Fruit fly (Drosophila melanogaster) whole organism, embryonic: ENCODE measurements around the gene Mrgn1.
A peak's percentile ranks its signal among the peaks of the same experiment; 100 is the strongest.

Source experiments
- CG10147 ChIP-seq: fragments of 200-800 bp; sonication (Bioruptor generic); optimal IDR thresholded peaks from 2 replicates; lab custom pipeline; 2019; ENCODE audit warnings: missing biosample characterization, mild to moderate bottlenecking, missing genetic modification characterization, moderate library complexity
- CG10462 ChIP-seq: fragments of 200-800 bp; sonication (Bioruptor generic); optimal IDR thresholded peaks from 2 replicates; lab custom pipeline; 2016; ENCODE audit warnings: missing biosample characterization, missing genetic modification characterization
- CG10979 ChIP-seq: fragments of 200-800 bp; sonication (Bioruptor generic); optimal IDR thresholded peaks from 2 replicates; lab custom pipeline; 2018; ENCODE audit warnings: missing biosample characterization, mild to moderate bottlenecking, missing genetic modification characterization, moderate library complexity
- CG11085 ChIP-seq: fragments of 200-800 bp; sonication (Bioruptor generic); IDR thresholded peaks from 2 replicates; pipeline ENCODE4 v1.3.6; 2022; ENCODE audit warnings: missing biosample characterization, missing genetic modification characterization
- CG12219 ChIP-seq: fragments of 200-800 bp; sonication (Bioruptor generic); optimal IDR thresholded peaks from 3 replicates; lab custom pipeline; 2018; ENCODE audit warnings: missing biosample characterization, mild to moderate bottlenecking, missing genetic modification characterization
- CG12744 ChIP-seq: fragments of 200-800 bp; sonication (Bioruptor generic); optimal IDR thresholded peaks from 2 replicates; lab custom pipeline; 2016; ENCODE audit warnings: missing biosample characterization, missing genetic modification characterization
- CG13424 ChIP-seq: fragments of 200-800 bp; sonication (Bioruptor generic); optimal IDR thresholded peaks from 2 replicates; lab custom pipeline; 2019; ENCODE audit warnings: missing biosample characterization, mild to moderate bottlenecking, missing genetic modification characterization, moderate library complexity
- CG14667 ChIP-seq: fragments of 200-800 bp; sonication (Bioruptor generic); IDR thresholded peaks from 2 replicates; pipeline ENCODE4 v1.3.6; 2022; ENCODE audit warnings: missing biosample characterization, missing genetic modification characterization
- CG17328 ChIP-seq: fragments of 200-800 bp; sonication (Bioruptor generic); IDR thresholded peaks from 2 replicates; pipeline ENCODE4 v1.3.6; 2022; ENCODE audit warnings: missing biosample characterization, missing genetic modification characterization
- CG17912 ChIP-seq: fragments of 200-800 bp; sonication (Bioruptor generic); optimal IDR thresholded peaks from 2 replicates; lab custom pipeline; 2018; ENCODE audit warnings: missing biosample characterization, mild to moderate bottlenecking, missing genetic modification characterization
- CG18476 ChIP-seq: fragments of 200-800 bp; sonication (Bioruptor generic); optimal IDR thresholded peaks from 2 replicates; lab custom pipeline; 2016; ENCODE audit warnings: missing biosample characterization, mild to moderate bottlenecking, missing genetic modification characterization
- CG30020 ChIP-seq: fragments of 200-800 bp; optimal IDR thresholded peaks from 2 replicates; lab custom pipeline; 2019; ENCODE audit warnings: missing biosample characterization, mild to moderate bottlenecking, missing genetic modification characterization, moderate library complexity
- CG3065 ChIP-seq: fragments of 200-800 bp; sonication (Bioruptor generic); optimal IDR thresholded peaks from 2 replicates; lab custom pipeline; 2016; ENCODE audit warnings: missing biosample characterization, missing genetic modification characterization
- CG3726 ChIP-seq: fragments of 200-800 bp; sonication (Bioruptor generic); IDR thresholded peaks from 3 replicates; pipeline ENCODE4, ENCODE4 v1.3.6; 2022; ENCODE audit warnings: missing biosample characterization, missing genetic modification characterization
- CG43689 ChIP-seq: fragments of 200-800 bp; sonication (Bioruptor generic); IDR thresholded peaks from 2 replicates; pipeline ENCODE4 v1.3.6; 2022; ENCODE audit warnings: missing biosample characterization, missing genetic modification characterization
- CG4854 ChIP-seq: fragments of 200-800 bp; sonication (Bioruptor generic); optimal IDR thresholded peaks from 2 replicates; lab custom pipeline; 2016; ENCODE audit warnings: missing biosample characterization, missing genetic modification characterization, inconsistent platforms
- CG7271 ChIP-seq: fragments of 200-800 bp; sonication (Bioruptor generic); optimal IDR thresholded peaks from 2 replicates; lab custom pipeline; 2018; ENCODE audit warnings: missing biosample characterization, mild to moderate bottlenecking, missing genetic modification characterization, moderate library complexity
- CG9817 ChIP-seq: fragments of 200-800 bp; sonication (Bioruptor generic); optimal IDR thresholded peaks from 2 replicates; lab custom pipeline; 2018; ENCODE audit warnings: missing biosample characterization, mild to moderate bottlenecking, missing genetic modification characterization, moderate library complexity
- CG9876 ChIP-seq: fragments of 200-800 bp; sonication (Bioruptor generic); optimal IDR thresholded peaks from 2 replicates; lab custom pipeline; 2016; ENCODE audit warnings: missing biosample characterization, missing genetic modification characterization
- D19A ChIP-seq: fragments of 200-800 bp; optimal IDR thresholded peaks from 3 replicates; lab custom pipeline; 2019; ENCODE audit warnings: missing biosample characterization, mild to moderate bottlenecking, missing genetic modification characterization, moderate library complexity
- Dp ChIP-seq: fragments of 200-800 bp; sonication (Bioruptor generic); optimal IDR thresholded peaks from 2 replicates; lab custom pipeline; 2018; ENCODE audit warnings: missing biosample characterization, mild to moderate bottlenecking, missing genetic modification characterization, moderate library complexity
- Dref ChIP-seq: fragments of 200-800 bp; sonication (Bioruptor generic); IDR thresholded peaks from 2 replicates; pipeline ENCODE4 v1.3.6; 2022; ENCODE audit warnings: missing biosample characterization, missing genetic modification characterization
- Drgx ChIP-seq: fragments of 200-800 bp; sonication (Bioruptor generic); IDR thresholded peaks from 2 replicates; pipeline ENCODE4 v1.3.6; 2022; ENCODE audit warnings: missing biosample characterization, missing genetic modification characterization
- Eip74EF ChIP-seq, 2 experiments: fragments of 200-800 bp in 1 of 2; fragments of >200 bp in 1 of 2; sonication (Bioruptor generic) in 1 of 2; optimal IDR thresholded peaks; 2 replicates each; lab custom pipeline; 2017 to 2019; ENCODE audit warnings: missing biosample characterization in 2 of 2, missing genetic modification characterization in 2 of 2, mild to moderate bottlenecking in 1 of 2, moderate library complexity in 1 of 2
- Elba2 ChIP-seq: fragments of 200-800 bp; sonication (Bioruptor generic); optimal IDR thresholded peaks from 3 replicates; lab custom pipeline; 2016; ENCODE audit warnings: missing biosample characterization, missing genetic modification characterization
- Fer3 ChIP-seq: fragments of 200-800 bp; sonication (Bioruptor generic); optimal IDR thresholded peaks from 2 replicates; lab custom pipeline; 2018; ENCODE audit warnings: missing biosample characterization, mild to moderate bottlenecking, missing genetic modification characterization, moderate library complexity
- Gsc ChIP-seq: fragments of 200-800 bp; sonication (Bioruptor generic); IDR thresholded peaks from 2 replicates; pipeline ENCODE4 v1.3.6; 2022; ENCODE audit warnings: missing biosample characterization, missing genetic modification characterization
- HLHmδ ChIP-seq: fragments of 200-800 bp; sonication (Bioruptor generic); optimal IDR thresholded peaks from 2 replicates; lab custom pipeline; 2018; ENCODE audit warnings: missing biosample characterization, mild to moderate bottlenecking, missing genetic modification characterization, moderate library complexity
- HmgD ChIP-seq: fragments of 200-800 bp; sonication (Bioruptor generic); optimal IDR thresholded peaks from 3 replicates; lab custom pipeline; 2016; ENCODE audit warnings: missing biosample characterization, missing genetic modification characterization
- HmgZ ChIP-seq: fragments of 200-800 bp; sonication (Bioruptor generic); optimal IDR thresholded peaks from 2 replicates; lab custom pipeline; 2018; ENCODE audit warnings: missing biosample characterization, mild to moderate bottlenecking, missing genetic modification characterization
- Hmr ChIP-seq: fragments of 200-800 bp; sonication (Bioruptor generic); optimal IDR thresholded peaks from 3 replicates; lab custom pipeline; 2017; ENCODE audit warnings: mild to moderate bottlenecking, missing biosample characterization, missing genetic modification reagents, missing genetic modification characterization
- Kr ChIP-seq: fragments of 200-800 bp; sonication (Bioruptor generic); optimal IDR thresholded peaks from 2 replicates; lab custom pipeline; 2017; ENCODE audit warnings: missing biosample characterization, mild to moderate bottlenecking, missing genetic modification characterization
- PHDP ChIP-seq: fragments of 200-800 bp; sonication (Bioruptor generic); optimal IDR thresholded peaks from 3 replicates; lab custom pipeline; 2018; ENCODE audit warnings: missing biosample characterization, mild to moderate bottlenecking, missing genetic modification characterization, moderate library complexity
- Side ChIP-seq: fragments of 200-800 bp; sonication (Bioruptor generic); optimal IDR thresholded peaks from 2 replicates; lab custom pipeline; 2016; ENCODE audit warnings: missing biosample characterization, missing genetic modification characterization
- YL-1 ChIP-seq: fragments of 200-800 bp; sonication (Bioruptor generic); optimal IDR thresholded peaks from 3 replicates; lab custom pipeline; 2017; ENCODE audit warnings: missing biosample characterization, mild to moderate bottlenecking, missing genetic modification characterization
- bcd ChIP-seq: fragments of 200-800 bp; sonication (Bioruptor generic); optimal IDR thresholded peaks from 2 replicates; lab custom pipeline; 2017; ENCODE audit warnings: missing biosample characterization, mild to moderate bottlenecking, missing genetic modification characterization
- corto ChIP-seq: fragments of 200-800 bp; sonication (Bioruptor generic); optimal IDR thresholded peaks from 2 replicates; lab custom pipeline; 2016; ENCODE audit warnings: missing biosample characterization, mild to moderate bottlenecking, missing genetic modification characterization, moderate library complexity
- crol ChIP-seq: fragments of 200-800 bp; sonication (Bioruptor generic); IDR thresholded peaks from 2 replicates; pipeline ENCODE4 v1.3.6; 2022; ENCODE audit warnings: missing biosample characterization, missing genetic modification characterization
- da ChIP-seq: fragments of 200-800 bp; sonication (Bioruptor generic); optimal IDR thresholded peaks from 2 replicates; lab custom pipeline; 2016; ENCODE audit warnings: missing biosample characterization, missing genetic modification characterization
- gce ChIP-seq: fragments of 200-800 bp; sonication (Bioruptor generic); IDR thresholded peaks from 3 replicates; pipeline ENCODE4 v1.3.6; 2022; ENCODE audit warnings: missing biosample characterization, missing genetic modification characterization
- gcm2 ChIP-seq: fragments of 200-800 bp; sonication (Bioruptor generic); optimal IDR thresholded peaks from 2 replicates; lab custom pipeline; 2016; ENCODE audit warnings: missing biosample characterization, missing genetic modification characterization
- inv ChIP-seq: fragments of 200-800 bp; sonication (Bioruptor generic); IDR thresholded peaks from 2 replicates; pipeline ENCODE4 v1.3.6; 2022; ENCODE audit warnings: missing biosample characterization, missing genetic modification characterization; ENCODE audit not compliant: partially characterized antibody
- jumu ChIP-seq: fragments of 200-800 bp; sonication (Bioruptor generic); optimal IDR thresholded peaks from 3 replicates; lab custom pipeline; 2016; ENCODE audit warnings: missing biosample characterization, missing genetic modification characterization
- maf-S ChIP-seq: fragments of 200-800 bp; sonication (Bioruptor generic); optimal IDR thresholded peaks from 2 replicates; lab custom pipeline; 2016; ENCODE audit warnings: missing biosample characterization, missing genetic modification characterization
- pan ChIP-seq, 4 experiments: fragments of >200 bp in 3 of 4; fragments of 200-800 bp in 1 of 4; sonication (Bioruptor generic) in 1 of 4; optimal IDR thresholded peaks in 3 of 4; IDR thresholded peaks in 1 of 4; 2 replicates each; pipeline versions ENCODE4 v1.3.6 to Lab custom; 2017 to 2022; ENCODE audit warnings: missing biosample characterization in 2 of 4, missing genetic modification characterization in 2 of 4, mixed read lengths in 1 of 4
- pita ChIP-seq: fragments of 200-800 bp; sonication (Bioruptor generic); optimal IDR thresholded peaks from 2 replicates; lab custom pipeline; 2017; ENCODE audit warnings: missing biosample characterization, mild to moderate bottlenecking, missing genetic modification characterization
- seq ChIP-seq: fragments of 200-800 bp; sonication (Bioruptor generic); IDR thresholded peaks from 2 replicates; pipeline ENCODE4 v1.3.6; 2022; ENCODE audit warnings: missing biosample characterization, missing genetic modification characterization
- slou ChIP-seq: fragments of 200-800 bp; sonication (Bioruptor generic); optimal IDR thresholded peaks from 3 replicates; lab custom pipeline; 2016; ENCODE audit warnings: missing biosample characterization, missing genetic modification characterization
- so ChIP-seq: fragments of 200-800 bp; sonication (Bioruptor generic); IDR thresholded peaks from 3 replicates; pipeline ENCODE4 v1.3.6; 2022; ENCODE audit warnings: missing biosample characterization, missing genetic modification characterization
- sr ChIP-seq: fragments of 200-800 bp; sonication (Bioruptor generic); IDR thresholded peaks from 3 replicates; pipeline ENCODE4 v1.3.6; 2022; ENCODE audit warnings: missing biosample characterization, missing genetic modification characterization
- tin ChIP-seq: fragments of 200-800 bp; sonication (Bioruptor generic); optimal IDR thresholded peaks from 3 replicates; lab custom pipeline; 2016; ENCODE audit warnings: missing biosample characterization, missing genetic modification characterization
- trh ChIP-seq: fragments of 200-800 bp; sonication (Bioruptor generic); optimal IDR thresholded peaks from 2 replicates; lab custom pipeline; 2016; ENCODE audit warnings: missing biosample characterization, missing genetic modification characterization
- yki ChIP-seq: fragments of >200 bp; optimal IDR thresholded peaks from 3 replicates; lab custom pipeline; 2018

The Mrgn1 gene

dm6 chrX:13736174-13736482 is 14.4 kb upstream of the Mrgn1 start, which contains the start of gene g (continued):
- no peak for TF ChIP-seq CG9817 (tag; lab: Kevin White, UChicago)
- no peak for TF ChIP-seq CG10147 (GFP tag; lab: Kevin White, UChicago)
- TF ChIP-seq PHDP (tag; lab: Kevin White, UChicago), result no peak
- no peak for TF ChIP-seq D19A
- no peak for TF ChIP-seq seq (GFP tag; lab: Robert Waterston, UW)
- peak; percentile 88 for TF ChIP-seq inv (GFP tag; lab: Robert Waterston, UW)
- TF ChIP-seq CG12744 (GFP tag; lab: Kevin White, UChicago), result no peak
- no peak for TF ChIP-seq CG17912
- TF ChIP-seq CG43689 (GFP tag; lab: Robert Waterston, UW), result no peak
- no peak for TF ChIP-seq Elba2
- no peak for TF ChIP-seq Fer3 (tag; lab: Kevin White, UChicago)
- no peak for TF ChIP-seq CG14667 (GFP tag; lab: Robert Waterston, UW)
- peak; percentile 53 for TF ChIP-seq HmgZ (tag; lab: Kevin White, UChicago)
- no peak for TF ChIP-seq Gsc
- TF ChIP-seq CG9876 (GFP tag; lab: Kevin White, UChicago), result no peak
- TF ChIP-seq yki, result no peak
- no peak for TF ChIP-seq CG17328 (GFP tag; lab: Robert Waterston, UW)
- TF ChIP-seq HmgD (GFP tag; lab: Kevin White, UChicago), result no peak
- no peak for TF ChIP-seq da (GFP tag; lab: Kevin White, UChicago)
- TF ChIP-seq Dref (GFP tag; lab: Robert Waterston, UW), result peak; percentile 92
- no peak for TF ChIP-seq CG12219
- TF ChIP-seq CG18476, result no peak
- no peak for TF ChIP-seq Side (GFP tag; lab: Kevin White, UChicago)
- no peak for TF ChIP-seq so
- TF ChIP-seq jumu, result no peak
- TF ChIP-seq gce (GFP tag; lab: Robert Waterston, UW), result no peak
- no peak for TF ChIP-seq pan (optimal IDR thresholded peaks at IDR 0.05; lab: Kevin White, UChicago)
- no peak for TF ChIP-seq pan (GFP tag; optimal IDR thresholded peaks at IDR 0.05 in 1 of 2, IDR thresholded peaks at IDR 0.05 in 1 of 2)
- no peak for TF ChIP-seq Hmr (GFP tag; lab: Kevin White, UChicago)
- no peak for TF ChIP-seq HLHmδ (GFP tag; lab: Kevin White, UChicago)
- TF ChIP-seq YL-1 (GFP tag; lab: Kevin White, UChicago), result no peak
- no peak for TF ChIP-seq CG7271 (tag; lab: Kevin White, UChicago)
- TF ChIP-seq slou (GFP tag; lab: Kevin White, UChicago), result no peak
- TF ChIP-seq CG10979 (tag; lab: Kevin White, UChicago), result no peak
- TF ChIP-seq corto (GFP tag; lab: Kevin White, UChicago), result no peak
- TF ChIP-seq Drgx, result no peak
- TF ChIP-seq tin (GFP tag; lab: Kevin White, UChicago), result no peak
- TF ChIP-seq CG13424 (tag; lab: Kevin White, UChicago), result no peak
- no peak for TF ChIP-seq CG10462 (GFP tag; lab: Kevin White, UChicago)
- no peak for TF ChIP-seq crol (GFP tag; lab: Robert Waterston, UW)
- TF ChIP-seq Kr (GFP tag; lab: Kevin White, UChicago), result no peak
- TF ChIP-seq sr (GFP tag; lab: Robert Waterston, UW), result no peak
- peak; percentile 64 for TF ChIP-seq Dp (GFP tag; lab: Kevin White, UChicago)
- no peak for TF ChIP-seq CG4854
- TF ChIP-seq pita, result peak; percentile 74
- no peak for TF ChIP-seq CG3065 (GFP tag; lab: Kevin White, UChicago)
- no peak for TF ChIP-seq maf-S (GFP tag; lab: Kevin White, UChicago)
- TF ChIP-seq gcm2 (GFP tag; lab: Kevin White, UChicago), result no peak
- TF ChIP-seq Eip74EF (GFP tag; optimal IDR thresholded peaks at IDR 0.05; lab: Kevin White, UChicago), result no peak
- TF ChIP-seq CG3726 (GFP tag; lab: Robert Waterston, UW), result no peak
- no peak for TF ChIP-seq bcd (GFP tag; lab: Kevin White, UChicago)
- TF ChIP-seq CG30020 (tag; lab: Kevin White, UChicago), result no peak
- no peak for TF ChIP-seq CG11085 (GFP tag; lab: Robert Waterston, UW)
- no peak for TF ChIP-seq trh (GFP tag; lab: Kevin White, UChicago)
